Worm (Caenorhabditis elegans) whole organism, mixed stage, embryonic: ENCODE results near the gene ceh-27.

Source experiments
- ces-1 ChIP-seq: fragments of 150-350 bp; optimal IDR thresholded peaks from 2 replicates; lab custom pipeline; 2014; ENCODE audit warnings: missing biosample characterization, missing genetic modification reagents, missing genetic modification characterization
- elt-1 ChIP-seq: sonication (generic microtip); optimal IDR thresholded peaks from 2 replicates; lab custom pipeline; 2017; ENCODE audit warnings: missing genetic modification characterization, mild to moderate bottlenecking, missing compliant biosample characterization, antibody characterized with exemption, moderate library complexity, borderline replicate concordance; ENCODE audit not compliant: insufficient read depth
- nhr-237 ChIP-seq: fragments of 150-350 bp; optimal IDR thresholded peaks from 2 replicates; lab custom pipeline; 2014; ENCODE audit warnings: missing biosample characterization, missing genetic modification characterization
- unc-39 ChIP-seq: fragments of 150-350 bp; optimal IDR thresholded peaks from 2 replicates; lab custom pipeline; 2014; ENCODE audit warnings: missing biosample characterization, missing genetic modification characterization
- ztf-11 ChIP-seq: fragments of 150-350 bp; optimal IDR thresholded peaks from 2 replicates; lab custom pipeline; 2014; ENCODE audit warnings: missing biosample characterization, missing genetic modification characterization

DNA sequence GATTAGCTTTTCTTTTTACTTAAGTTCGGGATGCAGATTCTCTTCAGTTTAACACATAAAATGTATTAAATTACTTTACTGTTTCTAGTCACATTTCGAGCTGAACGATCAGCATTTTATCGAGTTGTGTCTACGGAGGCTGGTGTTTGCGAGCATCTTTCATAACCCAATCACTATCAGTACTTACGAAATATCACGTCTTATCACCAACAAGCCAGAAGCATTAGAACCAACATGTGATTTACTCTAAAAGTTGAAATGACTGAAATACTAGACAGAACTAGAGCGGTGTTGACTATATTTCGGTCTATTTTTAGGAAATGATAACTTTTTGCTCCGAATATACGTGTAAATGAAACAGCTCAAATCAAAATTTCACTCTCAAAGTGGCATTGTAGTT, 16.5 kb downstream of the ceh-27 start:
- TF ChIP-seq elt-1 (no peak), ztf-11 (no peak), nhr-237 (tag; lab: Kevin White, UChicago) (no peak), unc-39 (tag; lab: Kevin White, UChicago) (no peak), ces-1 (no peak)
